Worm (Caenorhabditis elegans) whole organism, L3 larva: ENCODE results near the gene wdfy-2.

Experiments
- ceh-9 ChIP-seq: sonication (generic microtip); optimal IDR thresholded peaks from 2 replicates; lab custom pipeline; 2018; ENCODE audit warnings: missing biosample characterization, missing genetic modification characterization
- elt-1 ChIP-seq: fragments of 150-350 bp; optimal IDR thresholded peaks from 2 replicates; lab custom pipeline; 2014; ENCODE audit warnings: missing biosample characterization, missing genetic modification characterization
- lin-15B ChIP-seq: fragments of 150-350 bp; optimal IDR thresholded peaks from 2 replicates; lab custom pipeline; 2014; ENCODE audit warnings: missing biosample characterization, missing genetic modification characterization
- nfya-1 ChIP-seq: sonication (generic microtip); optimal IDR thresholded peaks from 2 replicates; lab custom pipeline; 2017; ENCODE audit warnings: missing genetic modification characterization, mild to moderate bottlenecking, missing compliant biosample characterization, antibody characterized with exemption, moderate library complexity; ENCODE audit not compliant: insufficient read depth
- nhr-11 ChIP-seq: fragments of 150-350 bp; optimal IDR thresholded peaks from 2 replicates; lab custom pipeline; 2014; ENCODE audit warnings: missing biosample characterization, missing genetic modification characterization
- nhr-77 ChIP-seq: fragments of 150-350 bp; optimal IDR thresholded peaks from 2 replicates; lab custom pipeline; 2014; ENCODE audit warnings: missing biosample characterization, missing genetic modification characterization
- sea-2 ChIP-seq: fragments of 150-350 bp; sonication (generic microtip); optimal IDR thresholded peaks from 4 replicates; lab custom pipeline; 2014; ENCODE audit warnings: missing biosample characterization, missing genetic modification reagents, missing genetic modification characterization
- unc-39 ChIP-seq: sonication (generic microtip); optimal IDR thresholded peaks from 4 replicates; lab custom pipeline; 2017; ENCODE audit warnings: missing biosample characterization, missing genetic modification characterization
- zag-1 ChIP-seq: fragments of 150-350 bp; optimal IDR thresholded peaks from 2 replicates; lab custom pipeline; 2014; ENCODE audit warnings: missing biosample characterization, missing genetic modification characterization

DNA sequence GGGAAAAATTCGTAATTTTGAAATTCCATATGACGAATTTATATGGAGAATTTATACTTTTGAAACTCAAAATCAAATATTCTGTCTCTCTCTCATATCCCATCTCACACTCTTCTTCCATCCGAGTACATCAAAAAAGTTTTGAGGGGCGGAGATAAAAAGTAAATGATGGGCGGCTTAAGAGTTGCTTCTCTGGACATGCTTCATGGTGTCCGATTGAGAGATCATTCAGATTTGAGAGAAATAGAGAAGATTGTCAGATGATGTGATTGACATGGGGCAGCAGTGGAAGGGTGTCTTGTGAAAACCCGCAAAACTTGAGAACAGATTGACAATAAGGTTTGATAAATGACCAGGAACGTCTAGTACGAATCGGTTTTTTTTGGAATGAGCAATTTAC lies 4.0 kb upstream of the wdfy-2 start:
- peak; percentile 1 for TF ChIP-seq nfya-1 (tag; lab: Kevin White, UChicago)
- no peak for TF ChIP-seq unc-39 (tag; lab: Kevin White, UChicago)
- no peak for TF ChIP-seq nhr-11
- TF ChIP-seq sea-2 (GFP tag; lab: Kevin White, UChicago), result no peak
- TF ChIP-seq lin-15B, result no peak
- TF ChIP-seq nhr-77, result no peak
- TF ChIP-seq elt-1, result no peak
- TF ChIP-seq ceh-9 (tag; lab: Kevin White, UChicago), result no peak
- no peak for TF ChIP-seq zag-1 (tag; lab: Kevin White, UChicago)
